Fruit fly (Drosophila melanogaster) whole organism, embryonic: ENCODE results near the gene CG44838.

Experiments
- Abd-B ChIP-seq: fragments of 200-800 bp; sonication (Bioruptor generic); optimal IDR thresholded peaks from 2 replicates; lab custom pipeline; 2018; ENCODE audit warnings: missing biosample characterization, mild to moderate bottlenecking, missing genetic modification characterization, moderate library complexity
- Aef1 ChIP-seq: fragments of 200-800 bp; sonication (Bioruptor generic); IDR thresholded peaks from 3 replicates; pipeline ENCODE4 v1.3.6; 2022; ENCODE audit warnings: missing biosample characterization, missing genetic modification characterization
- Antp ChIP-seq: fragments of 200-800 bp; sonication (Bioruptor generic); optimal IDR thresholded peaks from 3 replicates; lab custom pipeline; 2016; ENCODE audit warnings: missing biosample characterization, missing genetic modification characterization
- B-H1 ChIP-seq: fragments of 200-800 bp; sonication (Bioruptor generic); IDR thresholded peaks from 3 replicates; pipeline ENCODE4 v1.3.6; 2022; ENCODE audit warnings: missing biosample characterization, missing genetic modification characterization
- Bgb ChIP-seq: fragments of 200-800 bp; sonication (Bioruptor generic); IDR thresholded peaks from 2 replicates; pipeline ENCODE4 v1.3.6; 2022; ENCODE audit warnings: missing biosample characterization, missing genetic modification characterization; ENCODE audit not compliant: partially characterized antibody
- CG10147 ChIP-seq: fragments of 200-800 bp; sonication (Bioruptor generic); optimal IDR thresholded peaks from 2 replicates; lab custom pipeline; 2019; ENCODE audit warnings: missing biosample characterization, mild to moderate bottlenecking, missing genetic modification characterization, moderate library complexity
- CG11398 ChIP-seq: fragments of 200-800 bp; sonication (Bioruptor generic); optimal IDR thresholded peaks from 2 replicates; lab custom pipeline; 2016; ENCODE audit warnings: missing biosample characterization, missing genetic modification characterization
- CG12391 ChIP-seq: fragments of 200-800 bp; sonication (Bioruptor generic); optimal IDR thresholded peaks from 3 replicates; lab custom pipeline; 2018; ENCODE audit warnings: missing biosample characterization, mild to moderate bottlenecking, missing genetic modification characterization, moderate library complexity
- CG12942 ChIP-seq: fragments of 200-800 bp; sonication (Bioruptor generic); optimal IDR thresholded peaks from 3 replicates; lab custom pipeline; 2016; ENCODE audit warnings: missing biosample characterization, missing genetic modification characterization
- CG13424 ChIP-seq: fragments of 200-800 bp; sonication (Bioruptor generic); optimal IDR thresholded peaks from 2 replicates; lab custom pipeline; 2019; ENCODE audit warnings: missing biosample characterization, mild to moderate bottlenecking, missing genetic modification characterization, moderate library complexity
- CG30020 ChIP-seq: fragments of 200-800 bp; optimal IDR thresholded peaks from 2 replicates; lab custom pipeline; 2019; ENCODE audit warnings: missing biosample characterization, mild to moderate bottlenecking, missing genetic modification characterization, moderate library complexity
- CG31388 ChIP-seq: fragments of 200-800 bp; sonication (Bioruptor generic); optimal IDR thresholded peaks from 2 replicates; lab custom pipeline; 2016; ENCODE audit warnings: missing biosample characterization, missing genetic modification characterization
- CG31441 ChIP-seq: fragments of 200-800 bp; sonication (Bioruptor generic); IDR thresholded peaks from 2 replicates; pipeline ENCODE4 v1.3.6; 2022; ENCODE audit warnings: missing biosample characterization, missing genetic modification characterization
- CG34422 ChIP-seq: fragments of 200-800 bp; sonication (Bioruptor generic); IDR thresholded peaks from 3 replicates; pipeline ENCODE4 v1.3.6; 2022; ENCODE audit warnings: missing biosample characterization, missing genetic modification characterization
- CG3847 ChIP-seq: fragments of 200-800 bp; sonication (Bioruptor generic); IDR thresholded peaks from 2 replicates; pipeline ENCODE4 v1.3.6; 2022; ENCODE audit warnings: missing biosample characterization, missing genetic modification characterization
- CG3995 ChIP-seq: fragments of 200-800 bp; sonication (Bioruptor generic); optimal IDR thresholded peaks from 3 replicates; lab custom pipeline; 2016; ENCODE audit warnings: missing biosample characterization, missing genetic modification characterization
- CG4854 ChIP-seq: fragments of 200-800 bp; sonication (Bioruptor generic); optimal IDR thresholded peaks from 2 replicates; lab custom pipeline; 2016; ENCODE audit warnings: missing biosample characterization, missing genetic modification characterization, inconsistent platforms
- CG6765 ChIP-seq: fragments of 200-800 bp; sonication (Bioruptor generic); optimal IDR thresholded peaks from 3 replicates; lab custom pipeline; 2017; ENCODE audit warnings: missing biosample characterization, mild to moderate bottlenecking, missing genetic modification characterization
- CG8765 ChIP-seq: fragments of 200-800 bp; sonication (Bioruptor generic); IDR thresholded peaks from 2 replicates; pipeline ENCODE4 v1.3.6; 2022; ENCODE audit warnings: missing biosample characterization, missing genetic modification characterization
- CG9817 ChIP-seq: fragments of 200-800 bp; sonication (Bioruptor generic); optimal IDR thresholded peaks from 2 replicates; lab custom pipeline; 2018; ENCODE audit warnings: missing biosample characterization, mild to moderate bottlenecking, missing genetic modification characterization, moderate library complexity
- D19A ChIP-seq: fragments of 200-800 bp; optimal IDR thresholded peaks from 3 replicates; lab custom pipeline; 2019; ENCODE audit warnings: missing biosample characterization, mild to moderate bottlenecking, missing genetic modification characterization, moderate library complexity
- Dad ChIP-seq: fragments of 200-800 bp; sonication (Bioruptor generic); optimal IDR thresholded peaks from 3 replicates; lab custom pipeline; 2016; ENCODE audit warnings: missing biosample characterization, missing genetic modification characterization
- Dbx ChIP-seq: fragments of 200-800 bp; sonication (Bioruptor generic); IDR thresholded peaks from 3 replicates; pipeline ENCODE4 v1.3.6; 2022; ENCODE audit warnings: missing biosample characterization, missing genetic modification characterization
- E2f2 ChIP-seq: fragments of 200-800 bp; sonication (Bioruptor generic); IDR thresholded peaks from 2 replicates; pipeline ENCODE4 v1.3.6; 2022; ENCODE audit warnings: missing biosample characterization, missing genetic modification characterization
- Ets97D ChIP-seq: fragments of 200-800 bp; sonication (Bioruptor generic); optimal IDR thresholded peaks from 3 replicates; lab custom pipeline; 2016; ENCODE audit warnings: missing biosample characterization, missing genetic modification characterization
- GATAe ChIP-seq: fragments of 200-800 bp; sonication (Bioruptor generic); conservative IDR thresholded peaks from 2 replicates; pipeline ENCODE4 v1.3.6; 2022; ENCODE audit warnings: missing biosample characterization, missing genetic modification characterization
- HmgZ ChIP-seq: fragments of 200-800 bp; sonication (Bioruptor generic); optimal IDR thresholded peaks from 2 replicates; lab custom pipeline; 2018; ENCODE audit warnings: missing biosample characterization, mild to moderate bottlenecking, missing genetic modification characterization
- Hr78 ChIP-seq, 2 experiments: fragments of 200-800 bp in 1 of 2; fragments of >200 bp in 1 of 2; sonication (Bioruptor generic) in 1 of 2; optimal IDR thresholded peaks; 2 replicates each; lab custom pipeline; 2017 to 2019; ENCODE audit warnings: missing biosample characterization in 2 of 2, missing genetic modification characterization in 2 of 2, mild to moderate bottlenecking in 1 of 2, moderate library complexity in 1 of 2
- NFAT ChIP-seq: fragments of 200-800 bp; sonication (Bioruptor generic); IDR thresholded peaks from 2 replicates; pipeline ENCODE4 v1.3.6; 2022; ENCODE audit warnings: missing biosample characterization, missing genetic modification characterization
- Optix ChIP-seq: fragments of 200-800 bp; sonication (Bioruptor generic); IDR thresholded peaks from 3 replicates; pipeline ENCODE4 v1.3.6; 2022; ENCODE audit warnings: missing biosample characterization, missing genetic modification characterization
- Rx ChIP-seq: fragments of 200-800 bp; sonication (Bioruptor generic); IDR thresholded peaks from 2 replicates; pipeline ENCODE4 v1.3.6; 2022; ENCODE audit warnings: missing biosample characterization, missing genetic modification characterization
- Sox102F ChIP-seq: fragments of 200-800 bp; sonication (Bioruptor generic); optimal IDR thresholded peaks from 2 replicates; lab custom pipeline; 2018; ENCODE audit warnings: missing biosample characterization, mild to moderate bottlenecking, missing genetic modification characterization, moderate library complexity
- ab ChIP-seq: fragments of 200-800 bp; sonication (Bioruptor generic); optimal IDR thresholded peaks from 2 replicates; lab custom pipeline; 2016; ENCODE audit warnings: missing biosample characterization, missing genetic modification characterization
- ase ChIP-seq: fragments of 200-800 bp; sonication (Bioruptor generic); IDR thresholded peaks from 3 replicates; pipeline ENCODE4 v1.3.6; 2022; ENCODE audit warnings: missing biosample characterization, missing genetic modification characterization
- bcd ChIP-seq: fragments of 200-800 bp; sonication (Bioruptor generic); optimal IDR thresholded peaks from 2 replicates; lab custom pipeline; 2017; ENCODE audit warnings: missing biosample characterization, mild to moderate bottlenecking, missing genetic modification characterization
- bsh ChIP-seq, 2 experiments: fragments of 200-800 bp; sonication (Bioruptor generic); optimal IDR thresholded peaks; 2 replicates each; lab custom pipeline; 2017 to 2018; ENCODE audit warnings: mild to moderate bottlenecking in 2 of 2, missing biosample characterization in 2 of 2, missing genetic modification characterization in 2 of 2, moderate library complexity in 1 of 2
- chif ChIP-seq, 2 experiments: fragments of 200-800 bp; sonication (Bioruptor generic); optimal IDR thresholded peaks; 3 replicates each; lab custom pipeline; 2016; ENCODE audit warnings: missing biosample characterization in 2 of 2, missing genetic modification characterization in 2 of 2
- chinmo ChIP-seq: fragments of 200-800 bp; sonication (Bioruptor generic); IDR thresholded peaks from 4 replicates; pipeline ENCODE4 v1.3.6; 2022; ENCODE audit warnings: missing biosample characterization, missing genetic modification characterization; ENCODE audit not compliant: partially characterized antibody
- chm ChIP-seq: fragments of 200-800 bp; sonication (Bioruptor generic); IDR thresholded peaks from 2 replicates; pipeline ENCODE4 v1.3.6; 2022; ENCODE audit warnings: missing biosample characterization, missing genetic modification characterization
- crp ChIP-seq, 2 experiments: fragments of 200-800 bp; sonication (Bioruptor generic); optimal IDR thresholded peaks; 2 replicates in 1 of 2; 3 replicates in 1 of 2; lab custom pipeline; 2017; ENCODE audit warnings: missing biosample characterization in 2 of 2, missing genetic modification characterization in 2 of 2, mild to moderate bottlenecking in 1 of 2, moderate library complexity in 1 of 2
- da ChIP-seq: fragments of 200-800 bp; sonication (Bioruptor generic); optimal IDR thresholded peaks from 2 replicates; lab custom pipeline; 2016; ENCODE audit warnings: missing biosample characterization, missing genetic modification characterization
- gfzf ChIP-seq: fragments of 200-800 bp; sonication (Bioruptor generic); optimal IDR thresholded peaks from 2 replicates; lab custom pipeline; 2016; ENCODE audit warnings: missing biosample characterization, mild to moderate bottlenecking, missing genetic modification characterization, moderate library complexity
- her ChIP-seq: fragments of 200-800 bp; sonication (Bioruptor generic); optimal IDR thresholded peaks from 2 replicates; lab custom pipeline; 2016; ENCODE audit warnings: missing biosample characterization, missing genetic modification characterization
- inv ChIP-seq: fragments of 200-800 bp; sonication (Bioruptor generic); IDR thresholded peaks from 2 replicates; pipeline ENCODE4 v1.3.6; 2022; ENCODE audit warnings: missing biosample characterization, missing genetic modification characterization; ENCODE audit not compliant: partially characterized antibody
- lbe ChIP-seq: fragments of 200-800 bp; sonication (Bioruptor generic); optimal IDR thresholded peaks from 2 replicates; lab custom pipeline; 2016; ENCODE audit warnings: missing biosample characterization, mild to moderate bottlenecking, missing genetic modification characterization
- nerfin-1 ChIP-seq: fragments of 200-800 bp; sonication (Bioruptor generic); optimal IDR thresholded peaks from 3 replicates; lab custom pipeline; 2019; ENCODE audit warnings: missing biosample characterization, mild to moderate bottlenecking, missing genetic modification characterization, moderate library complexity
- row ChIP-seq: fragments of 200-800 bp; sonication (Bioruptor generic); IDR thresholded peaks from 3 replicates; pipeline ENCODE4 v1.3.6; 2022; ENCODE audit warnings: missing biosample characterization, missing genetic modification characterization
- shn ChIP-seq: fragments of 200-800 bp; sonication (Bioruptor generic); optimal IDR thresholded peaks from 3 replicates; lab custom pipeline; 2016; ENCODE audit warnings: missing biosample characterization, missing genetic modification characterization
- tll ChIP-seq, 2 experiments: fragments of 200-800 bp in 1 of 2; fragments of >200 bp in 1 of 2; sonication (Bioruptor generic) in 1 of 2; optimal IDR thresholded peaks; 2 replicates each; lab custom pipeline; 2017 to 2019; ENCODE audit warnings: missing biosample characterization in 2 of 2, missing genetic modification characterization in 2 of 2, mild to moderate bottlenecking in 1 of 2, moderate library complexity in 1 of 2

The CG44838 gene

dm6 chr3L:9441907-9442479 lies 18.9 kb upstream of the CG44838 start, which contains the start of the genes Bet3 and Nf-YA (continued):
- peak; percentile 20 for TF ChIP-seq D19A (tag; lab: Kevin White, UChicago)
- peak in 1 of 2 experiments; percentile 7 for TF ChIP-seq crp (GFP tag; optimal IDR thresholded peaks at IDR 0.05; lab: Kevin White, UChicago)
- 0 out of 2 replicates have a peak, but pooled peaks have one; percentile 33 for TF ChIP-seq Rx (GFP tag; lab: Robert Waterston, UW)
- no peak; the same call in 2 of the 3 replicates for TF ChIP-seq B-H1
- peak; percentile 0 for TF ChIP-seq da (GFP tag; lab: Kevin White, UChicago)
- TF ChIP-seq Antp, result peak; percentile 61
- TF ChIP-seq Bgb (GFP tag; lab: Robert Waterston, UW), result peak; percentile 87
- TF ChIP-seq CG30020, result peak; percentile 68
- peak; percentile 35 for TF ChIP-seq nerfin-1 (tag; lab: Kevin White, UChicago)
- TF ChIP-seq ase, result no peak
- peak; percentile 88 for TF ChIP-seq Abd-B
- TF ChIP-seq CG10147, result no peak
- TF ChIP-seq Dad (GFP tag; lab: Kevin White, UChicago), result peak; percentile 62
- TF ChIP-seq Sox102F (GFP tag; lab: Kevin White, UChicago), result peak; percentile 4
- no peak for TF ChIP-seq Hr78 (GFP tag; optimal IDR thresholded peaks at IDR 0.05; lab: Kevin White, UChicago)
- peak; percentile 53; the same call in 1 of the 2 replicates for TF ChIP-seq chm (GFP tag; lab: Robert Waterston, UW)
- TF ChIP-seq CG3995 (GFP tag; lab: Kevin White, UChicago), result peak; percentile 96
- peak; percentile 13 for TF ChIP-seq CG12942 (GFP tag; lab: Kevin White, UChicago)
- TF ChIP-seq lbe (GFP tag; lab: Kevin White, UChicago), result peak; percentile 22
- no peak for TF ChIP-seq CG11398
- TF ChIP-seq ab, result no peak
- TF ChIP-seq shn, result peak; percentile 29
- TF ChIP-seq Ets97D (GFP tag; lab: Kevin White, UChicago), result peak; percentile 55
- peak; percentile 36 for TF ChIP-seq her (GFP tag; lab: Kevin White, UChicago)
- TF ChIP-seq CG6765 (GFP tag; lab: Kevin White, UChicago), result no peak
- peak; percentile 39 for TF ChIP-seq CG31388
- peak; percentile 11; the same call in 1 of the 3 replicates for TF ChIP-seq Optix (GFP tag; lab: Robert Waterston, UW)
- peak; percentile 73 for TF ChIP-seq CG3847 (GFP tag; lab: Robert Waterston, UW)
- peak in 1 of 2 experiments; percentile 28 for TF ChIP-seq bsh (GFP tag; optimal IDR thresholded peaks at IDR 0.05; lab: Kevin White, UChicago)
- peak; percentile 58 for TF ChIP-seq CG9817
- TF ChIP-seq bcd (GFP tag; lab: Kevin White, UChicago), result peak; percentile 55
- peak; percentile 93 for TF ChIP-seq row
- TF ChIP-seq gfzf, result peak; percentile 54
- 0 out of 4 replicates have a peak, but pooled peaks have one; percentile 46 for TF ChIP-seq chinmo
- peak; percentile 50; the same call in 1 of the 3 replicates for TF ChIP-seq Aef1
- no peak for TF ChIP-seq CG8765 (GFP tag; lab: Robert Waterston, UW)
- peak; percentile 58 for TF ChIP-seq HmgZ (tag; lab: Kevin White, UChicago)
- TF ChIP-seq CG13424 (tag; lab: Kevin White, UChicago), result peak; percentile 55
- peak; percentile 10 to 57 for TF ChIP-seq chif (GFP tag; optimal IDR thresholded peaks at IDR 0.05; lab: Kevin White, UChicago)
- TF ChIP-seq CG34422 (GFP tag; lab: Robert Waterston, UW), result peak; percentile 67; the same call in 2 of the 3 replicates
- TF ChIP-seq E2f2 (GFP tag; lab: Robert Waterston, UW), result peak; percentile 34; the same call in 1 of the 2 replicates
- TF ChIP-seq GATAe (GFP tag; lab: Robert Waterston, UW), result no peak
- peak; percentile 79 for TF ChIP-seq inv (GFP tag; lab: Robert Waterston, UW)
- TF ChIP-seq Dbx (GFP tag; lab: Robert Waterston, UW), result peak; percentile 57; the same call in 1 of the 3 replicates
- peak; percentile 8 for TF ChIP-seq CG4854 (GFP tag; lab: Kevin White, UChicago)
- TF ChIP-seq NFAT (GFP tag; lab: Robert Waterston, UW), result peak; percentile 88
- TF ChIP-seq CG12391 (tag; lab: Kevin White, UChicago), result peak; percentile 71
- TF ChIP-seq CG31441 (GFP tag; lab: Robert Waterston, UW), result peak; percentile 74
- no peak for TF ChIP-seq tll (GFP tag; optimal IDR thresholded peaks at IDR 0.05; lab: Kevin White, UChicago)
